Worm (Caenorhabditis elegans): ENCODE data around the gene gcy-32.
A peak's percentile ranks its signal among the peaks of the same experiment; 100 is the strongest.

gcy-32 gene

ce11 chrV:13936850-13937249 is 21.6 kb upstream of the gcy-32 start, which contains the start of gene srw-145:
Gene srw-145 (plus strand): TSS chrV:13937150.
- TF ChIP-seq dao-5 (tag; optimal IDR thresholded peaks at IDR 0.05) (no peak), him-1 (tag; optimal IDR thresholded peaks at IDR 0.05) (no peak), W03F9.2 (tag; optimal IDR thresholded peaks at IDR 0.05) (no peak)

DNA sequence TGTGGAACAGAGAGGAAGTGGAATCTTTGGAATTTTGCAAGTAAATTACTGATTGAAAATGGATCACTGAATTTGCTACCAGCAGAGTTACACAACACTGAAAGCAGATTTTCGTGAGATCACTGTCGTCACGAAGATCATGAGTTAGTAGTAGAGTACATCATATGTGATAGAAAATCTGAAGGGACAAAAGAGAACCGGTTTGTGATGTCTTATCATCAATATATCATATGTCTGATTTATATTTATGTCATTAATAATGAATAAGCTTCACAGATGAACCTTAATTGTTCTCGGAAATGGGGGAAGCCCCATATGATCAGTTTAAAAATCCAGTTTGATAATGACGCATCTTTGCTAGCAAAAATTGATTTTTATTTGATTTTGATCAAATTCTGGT is 20.8 kb upstream of the gcy-32 start:
- TF ChIP-seq W03F9.2 (tag; optimal IDR thresholded peaks at IDR 0.05) (no peak), him-1 (tag; optimal IDR thresholded peaks at IDR 0.05) (no peak), dao-5 (tag; optimal IDR thresholded peaks at IDR 0.05) (no peak)

ce11 chrV:13935423-13935822 is 20.1 kb upstream of the gcy-32 start:
- TF ChIP-seq him-1 (tag; optimal IDR thresholded peaks at IDR 0.05) = no peak
- no peak for TF ChIP-seq dao-5 (tag; optimal IDR thresholded peaks at IDR 0.05)
- TF ChIP-seq W03F9.2 (tag; optimal IDR thresholded peaks at IDR 0.05) = no peak

DNA sequence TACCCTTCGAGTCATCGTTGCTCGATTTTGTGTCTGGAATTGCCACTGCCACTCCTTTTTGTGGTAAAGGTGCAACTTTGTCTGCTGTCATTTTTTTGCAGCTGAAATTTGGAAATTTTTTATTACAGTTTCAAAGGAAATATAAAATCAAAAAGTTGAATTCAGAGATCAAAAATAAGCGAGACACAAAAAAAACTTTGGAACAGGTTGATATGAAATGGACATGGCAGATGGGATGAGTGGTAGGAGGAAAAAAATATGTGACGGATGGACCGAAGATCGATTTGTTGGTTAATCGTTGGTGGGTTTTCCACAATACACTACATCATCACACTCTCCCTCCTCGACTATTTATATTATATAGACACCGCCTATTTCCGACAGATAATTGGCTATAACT is 19.3 kb upstream of the gcy-32 start, which contains the start of gene R10D12.1:
R10D12.1 (minus strand) TSS at position 101 of the 400 bp plus-strand sequence.
- TF ChIP-seq dao-5 (tag; optimal IDR thresholded peaks at IDR 0.05) = no peak
- TF ChIP-seq W03F9.2 (tag; optimal IDR thresholded peaks at IDR 0.05) = no peak
- no peak for TF ChIP-seq him-1 (tag; optimal IDR thresholded peaks at IDR 0.05)

- TF ChIP-seq W03F9.2 (tag; optimal IDR thresholded peaks at IDR 0.05) (no peak), him-1 (tag; optimal IDR thresholded peaks at IDR 0.05) (no peak), dao-5 (tag; optimal IDR thresholded peaks at IDR 0.05) (no peak)
Measured at ce11 chrV:13931952-13932351, 16.7 kb upstream of the gcy-32 start.

DNA sequence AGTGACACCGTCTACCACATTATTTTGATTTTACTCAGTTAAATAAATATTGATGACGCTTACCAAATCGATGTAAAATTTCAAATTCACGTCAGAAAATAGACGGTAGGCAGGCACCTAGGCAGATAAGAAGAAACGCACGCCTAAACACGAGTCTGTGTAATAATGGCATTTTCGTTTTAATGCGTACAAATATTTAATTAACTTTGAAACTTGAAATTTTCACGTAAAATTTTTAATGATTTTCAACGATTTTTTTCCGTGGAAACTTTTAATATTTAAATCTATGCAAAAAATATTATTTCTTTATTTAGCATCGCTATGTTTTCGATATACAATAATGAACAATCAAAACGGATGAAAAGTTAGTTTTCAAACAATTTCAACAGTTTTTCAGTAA is 15.9 kb upstream of the gcy-32 start, which contains the start of gene C06B3.16:
C06B3.16 (plus strand) TSS at position 301 of the 400 bp plus-strand sequence.
- TF ChIP-seq him-1 (tag; optimal IDR thresholded peaks at IDR 0.05) = no peak
- no peak for TF ChIP-seq dao-5 (tag; optimal IDR thresholded peaks at IDR 0.05)
- no peak for TF ChIP-seq W03F9.2 (tag; optimal IDR thresholded peaks at IDR 0.05)

ce11 chrV:13929503-13929902 is 14.2 kb upstream of the gcy-32 start, which contains the start of gene srxa-13:
Gene srxa-13 (plus strand): TSS chrV:13929803.
- TF ChIP-seq him-1 (tag; optimal IDR thresholded peaks at IDR 0.05) (no peak), dao-5 (tag; optimal IDR thresholded peaks at IDR 0.05) (no peak), W03F9.2 (tag; optimal IDR thresholded peaks at IDR 0.05) (no peak)

DNA sequence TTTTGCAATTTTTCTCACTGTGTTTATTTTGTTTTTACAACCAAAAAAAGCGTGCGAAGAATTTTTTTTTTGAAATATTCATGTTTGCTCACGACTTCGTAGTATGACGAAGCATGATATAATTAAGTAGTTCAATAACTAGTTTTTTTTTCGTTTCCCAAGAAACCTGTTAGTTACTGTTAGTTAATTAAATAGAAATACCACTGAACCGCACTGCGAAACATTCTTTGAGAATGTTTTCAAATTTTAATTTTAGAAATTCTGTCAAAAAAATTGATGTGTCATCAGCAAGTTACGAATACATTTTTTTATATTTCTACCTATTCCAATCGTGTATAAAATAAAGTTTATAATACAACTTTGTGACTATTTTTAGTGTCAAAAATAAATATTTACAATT is 11.1 kb upstream of the gcy-32 start, which contains the start of gene srxa-12:
srxa-12 (plus strand) TSS at position 301 of the 400 bp plus-strand sequence.
- TF ChIP-seq dao-5 (tag; optimal IDR thresholded peaks at IDR 0.05) = no peak
- no peak for TF ChIP-seq W03F9.2 (tag; optimal IDR thresholded peaks at IDR 0.05)
- TF ChIP-seq him-1 (tag; optimal IDR thresholded peaks at IDR 0.05) = no peak

ce11 chrV:13923851-13924250 is 8.6 kb upstream of the gcy-32 start, which contains the start of gene srxa-11:
Gene srxa-11 (plus strand): TSS chrV:13924151.
- TF ChIP-seq him-1 (tag; optimal IDR thresholded peaks at IDR 0.05) = no peak
- no peak for TF ChIP-seq W03F9.2 (tag; optimal IDR thresholded peaks at IDR 0.05)

- no peak for TF ChIP-seq him-1 (tag; optimal IDR thresholded peaks at IDR 0.05)
- no peak for TF ChIP-seq dao-5 (tag; optimal IDR thresholded peaks at IDR 0.05)
- no peak for TF ChIP-seq W03F9.2 (tag; optimal IDR thresholded peaks at IDR 0.05)
Measured at ce11 chrV:13920730-13921129, 5.4 kb upstream of the gcy-32 start, which contains the start of gene srx-42. Gene srx-42 (plus strand): TSS chrV:13921030.

- TF ChIP-seq him-1 (tag; optimal IDR thresholded peaks at IDR 0.05) (no peak), dao-5 (tag; optimal IDR thresholded peaks at IDR 0.05) (no peak), W03F9.2 (tag; optimal IDR thresholded peaks at IDR 0.05) (no peak)
Measured at ce11 chrV:13918341-13918740, 3.1 kb upstream of the gcy-32 start, which contains the start of gene str-250. Gene str-250 (plus strand): TSS chrV:13918641.

DNA sequence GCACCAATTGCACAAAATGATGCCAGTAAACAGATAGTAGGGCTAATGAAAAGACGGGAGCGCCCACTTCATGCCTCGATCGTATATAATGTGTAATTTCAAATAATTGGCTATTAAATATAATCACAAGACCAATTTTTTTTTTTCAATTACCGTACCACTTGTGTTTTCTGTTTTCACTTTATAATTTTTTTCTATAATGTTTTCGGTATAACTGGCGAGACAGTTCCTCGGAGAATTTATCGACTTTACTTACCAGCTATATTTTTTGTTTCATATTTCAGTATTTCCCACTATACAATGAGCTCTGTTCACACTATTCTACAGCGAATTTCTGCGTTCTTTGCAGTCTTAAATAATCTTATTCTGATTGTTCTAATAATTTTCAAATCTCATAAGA is 906 bp upstream of the gcy-32 start, which contains the start of gene str-252:
str-252 (plus strand) TSS at position 301 of the 400 bp plus-strand sequence.
- TF ChIP-seq dao-5 (tag; optimal IDR thresholded peaks at IDR 0.05) (no peak), him-1 (tag; optimal IDR thresholded peaks at IDR 0.05) (no peak), W03F9.2 (tag; optimal IDR thresholded peaks at IDR 0.05) (no peak)

DNA sequence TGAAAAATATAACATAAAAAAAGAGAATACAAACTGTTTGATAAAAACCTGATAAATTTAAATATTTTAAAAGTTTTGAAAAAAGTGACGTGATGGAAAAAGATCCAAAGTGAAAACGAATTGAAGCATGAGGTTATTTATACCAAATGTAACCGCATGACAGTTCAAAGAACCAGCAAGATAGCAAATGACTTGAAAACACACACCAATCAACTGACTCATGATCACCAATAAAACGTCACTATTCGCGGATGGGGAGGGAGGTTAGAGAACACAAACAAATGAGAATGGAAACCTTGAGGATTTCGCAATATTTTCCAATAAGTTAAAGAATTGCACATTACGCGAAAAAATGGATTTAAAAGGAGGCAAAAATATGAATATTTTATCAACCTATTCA is 5.9 kb downstream of the gcy-32 start, which contains the start of gene C06B3.7:
C06B3.7 (plus strand) TSS at position 287 of the 400 bp plus-strand sequence.
- TF ChIP-seq W03F9.2 (tag; optimal IDR thresholded peaks at IDR 0.05) = peak; percentile 73
- no peak for TF ChIP-seq dao-5 (tag; optimal IDR thresholded peaks at IDR 0.05)
- no peak for TF ChIP-seq him-1 (tag; optimal IDR thresholded peaks at IDR 0.05)

ce11 chrV:13908916-13909176 is 6.4 kb downstream of the gcy-32 start, which contains the start of gene C06B3.6:
Gene C06B3.6 (minus strand): TSS chrV:13908967.
- TF ChIP-seq dao-5 (tag; optimal IDR thresholded peaks at IDR 0.05) = no peak

Measured in whole organism, L4/young adult.